Worm (Caenorhabditis elegans): ENCODE results near the gene R10D12.10.

R10D12.10 gene

DNA sequence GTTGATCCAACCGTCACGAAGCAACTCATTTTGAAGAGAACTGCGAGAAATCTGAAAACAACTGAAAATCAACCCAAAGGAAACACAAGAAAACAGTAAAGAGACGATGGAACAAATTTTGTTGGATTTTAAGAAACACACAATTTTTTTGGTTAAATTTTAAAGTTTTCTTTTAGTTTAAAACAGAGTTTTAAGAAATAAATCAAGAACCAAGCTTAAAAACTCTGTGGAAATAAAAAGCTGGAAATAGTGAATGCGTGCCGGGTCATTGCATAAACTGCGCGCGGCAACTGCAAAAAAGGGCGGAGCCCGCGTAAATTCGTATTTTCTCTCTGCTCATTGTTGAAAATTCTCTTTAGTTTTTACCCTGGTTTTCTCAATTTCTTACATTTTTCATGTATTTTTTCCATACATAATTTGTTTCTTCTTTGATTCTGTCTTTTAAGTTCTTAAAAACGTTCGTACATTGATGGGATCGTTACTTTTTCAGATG, 3.8 kb upstream of the R10D12.10 start, which contains the start of the genes algn-13 and R10D12.13:
TSS of gene algn-13 (minus strand) at position 51 of the 493 bp plus-strand sequence.
TSS of gene R10D12.13 (plus strand) at position 491 of the 493 bp plus-strand sequence.
- peak; percentile 77 for TF ChIP-seq fkh-6 (tag; optimal IDR thresholded peaks at IDR 0.05)
- peak; percentile 90 for TF ChIP-seq ceh-14 (tag; optimal IDR thresholded peaks at IDR 0.05)
- peak; percentile 76 for TF ChIP-seq fax-1 (tag; optimal IDR thresholded peaks at IDR 0.05)
- peak; percentile 25; the same call in 1 of the 2 replicates for TF ChIP-seq sox-2 (GFP tag; IDR thresholded peaks at IDR 0.05)
- TF ChIP-seq unc-55 (GFP tag; optimal IDR thresholded peaks at IDR 0.05) = no peak
- TF ChIP-seq zip-5 (tag; optimal IDR thresholded peaks at IDR 0.05) = peak; percentile 67
- TF ChIP-seq ceh-30 (tag; optimal IDR thresholded peaks at IDR 0.05) = no peak
- TF ChIP-seq gmeb-2 (tag; optimal IDR thresholded peaks at IDR 0.05) = peak; percentile 72
- TF ChIP-seq dve-1 (tag; optimal IDR thresholded peaks at IDR 0.05) = no peak
- no peak for TF ChIP-seq elt-4 (tag; optimal IDR thresholded peaks at IDR 0.05)
- peak; percentile 32 for TF ChIP-seq lim-6 (tag; optimal IDR thresholded peaks at IDR 0.05)
- TF ChIP-seq pros-1 (tag; optimal IDR thresholded peaks at IDR 0.05) = no peak
- peak; percentile 56 for TF ChIP-seq ceh-6 (GFP tag; optimal IDR thresholded peaks at IDR 0.05)
- TF ChIP-seq ets-4 (tag; optimal IDR thresholded peaks at IDR 0.05) = peak; percentile 10
- peak; percentile 72 for TF ChIP-seq dmd-4 (tag; optimal IDR thresholded peaks at IDR 0.05; ENCODE audit: borderline replicate concordance)
- peak; percentile 53 for TF ChIP-seq hlh-15 (tag; optimal IDR thresholded peaks at IDR 0.05)
- no peak for TF ChIP-seq pax-1 (tag; optimal IDR thresholded peaks at IDR 0.05)
- peak; percentile 78 for TF ChIP-seq nfya-1 (tag; optimal IDR thresholded peaks at IDR 0.05)
- peak; percentile 79 for TF ChIP-seq sox-4 (tag; optimal IDR thresholded peaks at IDR 0.05)
- no peak for TF ChIP-seq nhr-11 (tag; optimal IDR thresholded peaks at IDR 0.05)
- peak; percentile 80 for TF ChIP-seq ceh-19 (GFP tag; optimal IDR thresholded peaks at IDR 0.05)
- no peak for TF ChIP-seq ceh-22 (tag; optimal IDR thresholded peaks at IDR 0.05)
- TF ChIP-seq ceh-45 (GFP tag; IDR thresholded peaks at IDR 0.05) = peak; percentile 51; the same call in 1 of the 2 replicates
- peak; percentile 80 for TF ChIP-seq F13H6.1 (tag; optimal IDR thresholded peaks at IDR 0.05)
- TF ChIP-seq ztf-16 (tag; optimal IDR thresholded peaks at IDR 0.05) = peak; percentile 78
- peak; percentile 82 for TF ChIP-seq odd-2 (tag; optimal IDR thresholded peaks at IDR 0.05)
- TF ChIP-seq elt-2 (tag; optimal IDR thresholded peaks at IDR 0.05) = peak; percentile 95
- peak; percentile 81 for TF ChIP-seq ceh-31 (tag; optimal IDR thresholded peaks at IDR 0.05)
- TF ChIP-seq C38D4.7 (GFP tag; optimal IDR thresholded peaks at IDR 0.05) = peak; percentile 77
- TF ChIP-seq che-1 (tag; optimal IDR thresholded peaks at IDR 0.05) = peak; percentile 78
- TF ChIP-seq mec-3 (tag; optimal IDR thresholded peaks at IDR 0.05; ENCODE audit: borderline replicate concordance) = peak; percentile 1
- peak; percentile 45 for TF ChIP-seq ceh-18 (tag; optimal IDR thresholded peaks at IDR 0.05)
- TF ChIP-seq K09A11.1 (tag; optimal IDR thresholded peaks at IDR 0.05; ENCODE audit: insufficient read depth) = peak; percentile 77
- peak; percentile 87 for TF ChIP-seq ref-2 (tag; optimal IDR thresholded peaks at IDR 0.05)
- peak; percentile 46 for TF ChIP-seq unc-42 (tag; optimal IDR thresholded peaks at IDR 0.05)
- peak; percentile 69 for TF ChIP-seq T23F11.4 (GFP tag; optimal IDR thresholded peaks at IDR 0.05)
- no peak for TF ChIP-seq pqm-1 (tag; optimal IDR thresholded peaks at IDR 0.05)
- peak; percentile 75 for TF ChIP-seq rnt-1 (tag; optimal IDR thresholded peaks at IDR 0.05)
- no peak for TF ChIP-seq ceh-9 (tag; optimal IDR thresholded peaks at IDR 0.05)
- peak; percentile 81 for TF ChIP-seq hlh-6 (tag; optimal IDR thresholded peaks at IDR 0.05)
- peak; percentile 58 for TF ChIP-seq eyg-1 (tag; optimal IDR thresholded peaks at IDR 0.05)
- peak; percentile 64 for TF ChIP-seq unc-86 (tag; optimal IDR thresholded peaks at IDR 0.05)
- peak; percentile 73 for TF ChIP-seq C08G9.2 (tag; optimal IDR thresholded peaks at IDR 0.05)
- TF ChIP-seq ceh-48 (tag; optimal IDR thresholded peaks at IDR 0.05) = peak; percentile 5
- no peak for TF ChIP-seq pag-3 (tag; optimal IDR thresholded peaks at IDR 0.05; ENCODE audit: borderline replicate concordance)
- no peak for TF ChIP-seq ama-1 (optimal IDR thresholded peaks at IDR 0.05)
- peak; percentile 79 for TF ChIP-seq pha-2 (tag; optimal IDR thresholded peaks at IDR 0.05)
- TF ChIP-seq pat-9 (tag; optimal IDR thresholded peaks at IDR 0.05) = peak; percentile 84
- peak; percentile 56 for TF ChIP-seq syd-9 (tag; optimal IDR thresholded peaks at IDR 0.05)
- peak; percentile 60 for TF ChIP-seq npax-4 (tag; optimal IDR thresholded peaks at IDR 0.05)
- TF ChIP-seq tbx-2 (tag; optimal IDR thresholded peaks at IDR 0.05) = peak; percentile 90
- no peak for TF ChIP-seq hlh-30 (tag; optimal IDR thresholded peaks at IDR 0.05; ENCODE audit: insufficient read depth)
- TF ChIP-seq ceh-2 (tag; optimal IDR thresholded peaks at IDR 0.05) = peak; percentile 84
